Fruit fly (Drosophila melanogaster) whole organism, embryonic: Measurements from ENCODE around the gene Best3.

ENCODE experiments used
- Adf1 ChIP-seq: fragments of 200-800 bp; sonication (Bioruptor generic); IDR thresholded peaks from 2 replicates; pipeline ENCODE4 v1.3.6; 2022; ENCODE audit warnings: missing biosample characterization, missing genetic modification characterization
- Bgb ChIP-seq: fragments of 200-800 bp; sonication (Bioruptor generic); IDR thresholded peaks from 2 replicates; pipeline ENCODE4 v1.3.6; 2022; ENCODE audit warnings: missing biosample characterization, missing genetic modification characterization; ENCODE audit not compliant: partially characterized antibody
- CG10321 ChIP-seq: fragments of 200-800 bp; sonication (Bioruptor generic); IDR thresholded peaks from 2 replicates; pipeline ENCODE4 v1.3.6; 2022; ENCODE audit warnings: missing biosample characterization, missing genetic modification characterization
- CG10543 ChIP-seq: fragments of 200-800 bp; sonication (Bioruptor generic); optimal IDR thresholded peaks from 3 replicates; lab custom pipeline; 2017; ENCODE audit warnings: missing biosample characterization, mild to moderate bottlenecking, missing genetic modification characterization, moderate library complexity
- CG10959 ChIP-seq: fragments of 200-800 bp; sonication (Bioruptor generic); IDR thresholded peaks from 2 replicates; pipeline ENCODE4 v1.3.6; 2022; ENCODE audit warnings: missing biosample characterization, missing genetic modification characterization
- CG11504 ChIP-seq: fragments of 200-800 bp; sonication (Bioruptor generic); optimal IDR thresholded peaks from 3 replicates; lab custom pipeline; 2019; ENCODE audit warnings: missing biosample characterization, mild to moderate bottlenecking, missing genetic modification characterization, moderate library complexity
- CG11696 ChIP-seq: fragments of 200-800 bp; sonication (Bioruptor generic); IDR thresholded peaks from 2 replicates; pipeline ENCODE4 v1.3.6; 2022; ENCODE audit warnings: missing biosample characterization, missing genetic modification characterization
- CG14710 ChIP-seq: fragments of 200-800 bp; sonication (Bioruptor generic); optimal IDR thresholded peaks from 3 replicates; lab custom pipeline; 2019; ENCODE audit warnings: missing biosample characterization, mild to moderate bottlenecking, missing genetic modification characterization, moderate library complexity
- CG15479 ChIP-seq: fragments of 200-800 bp; sonication (Bioruptor generic); optimal IDR thresholded peaks from 3 replicates; lab custom pipeline; 2019; ENCODE audit warnings: missing biosample characterization, mild to moderate bottlenecking, missing genetic modification characterization, moderate library complexity
- CG16815 ChIP-seq: fragments of 200-800 bp; sonication (Bioruptor generic); optimal IDR thresholded peaks from 3 replicates; lab custom pipeline; 2017; ENCODE audit warnings: missing biosample characterization, mild to moderate bottlenecking, missing genetic modification characterization
- CG1832 ChIP-seq: fragments of 200-800 bp; sonication (Bioruptor generic); optimal IDR thresholded peaks from 2 replicates; lab custom pipeline; 2017; ENCODE audit warnings: missing biosample characterization, mild to moderate bottlenecking, missing genetic modification characterization, inconsistent platforms
- CG30403 ChIP-seq: fragments of 200-800 bp; sonication (Bioruptor generic); optimal IDR thresholded peaks from 3 replicates; lab custom pipeline; 2016; ENCODE audit warnings: missing biosample characterization, missing genetic modification characterization
- CG3065 ChIP-seq: fragments of 200-800 bp; sonication (Bioruptor generic); optimal IDR thresholded peaks from 2 replicates; lab custom pipeline; 2016; ENCODE audit warnings: missing biosample characterization, missing genetic modification characterization
- CG31224 ChIP-seq: fragments of 200-800 bp; sonication (Bioruptor generic); IDR thresholded peaks from 2 replicates; pipeline ENCODE4 v1.3.6; 2022; ENCODE audit warnings: missing biosample characterization, missing genetic modification characterization
- CG4360 ChIP-seq: fragments of 200-800 bp; sonication (Bioruptor generic); IDR thresholded peaks from 2 replicates; pipeline ENCODE4 v1.3.6; 2022; ENCODE audit warnings: missing biosample characterization, missing genetic modification characterization
- CG4617 ChIP-seq: fragments of 200-800 bp; sonication (Bioruptor generic); optimal IDR thresholded peaks from 3 replicates; lab custom pipeline; 2016; ENCODE audit warnings: missing biosample characterization, missing genetic modification characterization, borderline replicate concordance
- CG4730 ChIP-seq: fragments of 200-800 bp; sonication (Bioruptor generic); IDR thresholded peaks from 2 replicates; pipeline ENCODE4 v1.3.6; 2022; ENCODE audit warnings: missing biosample characterization, missing genetic modification characterization
- CG9876 ChIP-seq: fragments of 200-800 bp; sonication (Bioruptor generic); optimal IDR thresholded peaks from 2 replicates; lab custom pipeline; 2016; ENCODE audit warnings: missing biosample characterization, missing genetic modification characterization
- CoRest ChIP-seq: fragments of 200-800 bp; sonication (Bioruptor generic); optimal IDR thresholded peaks from 3 replicates; lab custom pipeline; 2018; ENCODE audit warnings: missing biosample characterization, mild to moderate bottlenecking, missing genetic modification characterization, moderate library complexity
- Hr51 ChIP-seq, 2 experiments: fragments of 200-800 bp; sonication (Bioruptor generic); optimal IDR thresholded peaks; 2 replicates in 1 of 2; 3 replicates in 1 of 2; lab custom pipeline; 2016 to 2018; ENCODE audit warnings: missing biosample characterization in 2 of 2, missing genetic modification characterization in 2 of 2, mild to moderate bottlenecking in 1 of 2, moderate library complexity in 1 of 2
- Mad ChIP-seq: fragments of 200-800 bp; sonication (Bioruptor generic); optimal IDR thresholded peaks from 2 replicates; lab custom pipeline; 2016; ENCODE audit warnings: missing biosample characterization, missing genetic modification characterization
- NfI ChIP-seq: fragments of 200-800 bp; sonication (Bioruptor generic); optimal IDR thresholded peaks from 3 replicates; lab custom pipeline; 2018; ENCODE audit warnings: missing biosample characterization, mild to moderate bottlenecking, missing genetic modification characterization, moderate library complexity
- Ravus ChIP-seq: fragments of 200-800 bp; sonication (Bioruptor generic); IDR thresholded peaks from 2 replicates; pipeline ENCODE4 v1.3.6; 2022; ENCODE audit warnings: missing biosample characterization, missing genetic modification characterization
- Sox100B ChIP-seq: fragments of 200-800 bp; sonication (Bioruptor generic); optimal IDR thresholded peaks from 3 replicates; lab custom pipeline; 2018; ENCODE audit warnings: missing biosample characterization, mild to moderate bottlenecking, missing genetic modification characterization
- Sox102F ChIP-seq: fragments of 200-800 bp; sonication (Bioruptor generic); optimal IDR thresholded peaks from 2 replicates; lab custom pipeline; 2018; ENCODE audit warnings: missing biosample characterization, mild to moderate bottlenecking, missing genetic modification characterization, moderate library complexity
- Ssrp ChIP-seq: fragments of 200-800 bp; sonication (Bioruptor generic); optimal IDR thresholded peaks from 2 replicates; lab custom pipeline; 2018; ENCODE audit warnings: missing biosample characterization, mild to moderate bottlenecking, missing genetic modification characterization, moderate library complexity
- br ChIP-seq: fragments of >200 bp; optimal IDR thresholded peaks from 2 replicates; lab custom pipeline; 2017
- crol ChIP-seq: fragments of 200-800 bp; sonication (Bioruptor generic); IDR thresholded peaks from 2 replicates; pipeline ENCODE4 v1.3.6; 2022; ENCODE audit warnings: missing biosample characterization, missing genetic modification characterization
- dmrt11E ChIP-seq: fragments of 200-800 bp; sonication (Bioruptor generic); optimal IDR thresholded peaks from 3 replicates; lab custom pipeline; 2018; ENCODE audit warnings: missing biosample characterization, mild to moderate bottlenecking, missing genetic modification characterization, moderate library complexity
- ems ChIP-seq: fragments of 200-800 bp; sonication (Bioruptor generic); optimal IDR thresholded peaks from 3 replicates; lab custom pipeline; 2016; ENCODE audit warnings: missing biosample characterization, missing genetic modification characterization
- exex ChIP-seq: fragments of 200-800 bp; sonication (Bioruptor generic); optimal IDR thresholded peaks from 4 replicates; lab custom pipeline; 2018; ENCODE audit warnings: missing biosample characterization, mild to moderate bottlenecking, missing genetic modification characterization, moderate library complexity
- fru ChIP-seq: fragments of >200 bp; optimal IDR thresholded peaks from 2 replicates; lab custom pipeline; 2017
- grau ChIP-seq: fragments of 200-800 bp; optimal IDR thresholded peaks from 3 replicates; lab custom pipeline; 2019; ENCODE audit warnings: missing biosample characterization, mild to moderate bottlenecking, missing genetic modification characterization, moderate library complexity
- grn ChIP-seq: fragments of 200-800 bp; sonication (Bioruptor generic); optimal IDR thresholded peaks from 3 replicates; lab custom pipeline; 2017; ENCODE audit warnings: missing biosample characterization, missing genetic modification characterization
- kni ChIP-seq: fragments of 200-800 bp; sonication (Bioruptor generic); optimal IDR thresholded peaks from 3 replicates; lab custom pipeline; 2017; ENCODE audit warnings: mild to moderate bottlenecking, missing biosample characterization, missing genetic modification reagents, missing genetic modification characterization
- maf-S ChIP-seq: fragments of 200-800 bp; sonication (Bioruptor generic); optimal IDR thresholded peaks from 2 replicates; lab custom pipeline; 2016; ENCODE audit warnings: missing biosample characterization, missing genetic modification characterization
- pfk ChIP-seq: fragments of 200-800 bp; sonication (Bioruptor generic); optimal IDR thresholded peaks from 2 replicates; lab custom pipeline; 2018; ENCODE audit warnings: missing biosample characterization, mild to moderate bottlenecking, missing genetic modification characterization, moderate library complexity
- shn ChIP-seq: fragments of 200-800 bp; sonication (Bioruptor generic); optimal IDR thresholded peaks from 3 replicates; lab custom pipeline; 2016; ENCODE audit warnings: missing biosample characterization, missing genetic modification characterization
- so ChIP-seq: fragments of 200-800 bp; sonication (Bioruptor generic); IDR thresholded peaks from 3 replicates; pipeline ENCODE4 v1.3.6; 2022; ENCODE audit warnings: missing biosample characterization, missing genetic modification characterization
- ttk ChIP-seq: fragments of 200-800 bp; sonication (Bioruptor generic); IDR thresholded peaks from 2 replicates; pipeline ENCODE4 v2.1.2; 2022; ENCODE audit warnings: missing biosample characterization, missing genetic modification characterization
- tup ChIP-seq: fragments of 200-800 bp; sonication (Bioruptor generic); optimal IDR thresholded peaks from 2 replicates; lab custom pipeline; 2016; ENCODE audit warnings: missing biosample characterization, mild to moderate bottlenecking, missing genetic modification characterization, moderate library complexity
- vvl ChIP-seq: fragments of 200-800 bp; sonication (Bioruptor generic); IDR thresholded peaks from 2 replicates; pipeline ENCODE4 v1.3.6; 2022; ENCODE audit warnings: missing biosample characterization, missing genetic modification characterization

Best3 gene

DNA sequence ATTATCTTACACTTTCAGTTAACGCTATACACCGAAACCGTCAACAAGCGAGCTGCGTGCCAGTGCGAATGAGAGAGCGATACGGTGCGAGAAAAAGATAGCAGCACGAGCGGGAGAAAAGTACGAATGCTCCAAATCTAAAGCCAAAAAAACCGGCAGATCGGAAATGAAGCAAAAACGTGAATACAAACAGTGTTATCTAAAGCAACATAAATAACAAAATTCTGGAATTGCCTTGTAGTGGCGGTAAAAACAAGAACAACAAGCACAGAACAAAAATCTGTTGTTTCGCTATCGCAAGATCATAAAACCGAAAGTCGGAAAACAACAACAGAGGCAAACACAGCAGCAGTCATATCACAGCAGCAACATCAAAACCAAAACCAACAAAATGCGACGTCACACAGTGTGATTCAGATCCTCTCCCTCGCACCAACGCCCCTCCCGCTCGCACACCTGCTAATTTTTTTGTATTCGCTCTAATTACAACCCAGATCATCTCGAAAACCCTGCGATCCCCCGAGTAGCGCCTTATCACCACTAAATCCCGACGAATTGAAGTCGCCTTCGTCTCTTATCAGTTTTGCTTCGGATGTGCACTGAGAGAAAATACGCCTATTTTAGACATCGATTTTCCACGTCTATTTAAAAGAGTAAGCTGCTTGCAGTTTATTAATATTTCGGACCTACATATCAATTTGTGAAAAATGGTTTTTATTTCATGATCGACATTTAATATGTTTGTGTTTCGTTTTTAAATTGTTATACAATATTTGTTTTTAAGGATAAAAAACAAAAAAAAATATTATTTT lies 1.8 kb upstream of the Best3 start, which contains the start of gene CG7255 (continued):
- TF ChIP-seq Ravus (GFP tag; lab: Robert Waterston, UW) (no peak), CoRest (peak; percentile 33), grau (tag; lab: Kevin White, UChicago) (peak; percentile 9), crol (GFP tag; lab: Robert Waterston, UW) (peak; percentile 80), br (no peak), CG15479 (GFP tag; lab: Kevin White, UChicago) (peak; percentile 85), shn (GFP tag; lab: Kevin White, UChicago) (peak; percentile 45), dmrt11E (tag; lab: Kevin White, UChicago) (peak; percentile 46), NfI (GFP tag; lab: Kevin White, UChicago) (no peak), pfk (GFP tag; lab: Kevin White, UChicago) (no peak), CG9876 (GFP tag; lab: Kevin White, UChicago) (no peak), Sox100B (peak; percentile 3), CG11696 (GFP tag; lab: Robert Waterston, UW) (no peak), kni (GFP tag; lab: Kevin White, UChicago) (peak; percentile 6), CG31224 (peak; percentile 9; the same call in 1 of the 2 replicates), Adf1 (GFP tag; lab: Robert Waterston, UW) (no peak), CG30403 (peak; percentile 29), CG3065 (GFP tag; lab: Kevin White, UChicago) (no peak), Mad (GFP tag; lab: Kevin White, UChicago) (no peak), CG16815 (GFP tag; lab: Kevin White, UChicago) (no peak), CG4360 (GFP tag; lab: Robert Waterston, UW) (peak; percentile 71), vvl (GFP tag; lab: Robert Waterston, UW) (no peak; the same call in 1 of the 2 replicates), tup (GFP tag; lab: Kevin White, UChicago) (no peak), Hr51 (GFP tag; optimal IDR thresholded peaks at IDR 0.05; lab: Kevin White, UChicago) (peak in 1 of 2 experiments; percentile 18), ems (GFP tag; lab: Kevin White, UChicago) (no peak), ttk (0 out of 2 replicates have a peak, but pooled peaks have one; percentile 24), CG10543 (GFP tag; lab: Kevin White, UChicago) (peak; percentile 11), CG4617 (GFP tag; lab: Kevin White, UChicago) (no peak), CG14710 (tag; lab: Kevin White, UChicago) (no peak), CG1832 (GFP tag; lab: Kevin White, UChicago) (peak; percentile 47), CG10321 (0 out of 2 replicates have a peak, but pooled peaks have one; percentile 20), exex (peak; percentile 90), fru (no peak), CG11504 (tag; lab: Kevin White, UChicago) (peak; percentile 41), Sox102F (peak; percentile 19)

DNA sequence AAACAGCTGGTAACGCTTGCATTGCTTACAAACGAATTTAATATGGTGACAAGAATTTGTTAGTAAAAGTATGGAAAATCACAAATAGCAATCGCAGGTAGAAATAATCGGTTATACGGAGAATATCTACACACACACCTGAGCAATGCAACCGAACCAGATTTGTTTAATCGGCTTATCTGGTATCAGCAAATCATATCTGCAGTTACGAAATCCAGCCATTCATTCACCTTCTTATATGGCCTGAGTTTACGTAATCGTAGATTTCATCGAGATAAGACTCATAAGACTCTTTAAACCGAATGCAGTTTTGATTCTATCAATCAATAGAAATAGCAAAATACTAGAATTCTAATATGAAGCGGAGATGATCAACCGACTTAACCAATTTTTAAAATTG lies 1.0 kb upstream of the Best3 start:
- no peak for TF ChIP-seq maf-S (GFP tag; lab: Kevin White, UChicago)
- peak; percentile 80 for TF ChIP-seq grn (GFP tag; lab: Kevin White, UChicago)

DNA sequence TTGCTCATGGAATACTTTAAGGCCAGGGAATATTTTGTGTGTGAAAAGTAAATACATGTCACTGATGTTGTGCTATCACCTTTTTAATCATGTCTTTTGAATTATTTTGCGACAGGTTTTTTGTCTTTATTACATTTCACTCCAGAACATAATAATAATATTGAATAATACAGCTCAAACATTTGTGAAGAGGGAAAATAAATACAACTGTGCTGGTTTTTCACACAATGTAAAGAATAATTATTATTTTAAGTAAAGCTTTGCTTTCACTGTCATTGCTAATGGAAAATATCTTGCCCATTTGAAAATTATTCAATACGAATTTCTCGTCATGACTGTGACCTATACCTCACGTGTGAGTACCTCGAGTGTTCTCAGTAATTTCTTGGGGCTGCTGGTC lies 3.9 kb downstream of the Best3 start, which contains the start of gene Best4:
Gene Best4 (plus strand): TSS at position 301 of the 400 bp plus-strand sequence.
- no peak for TF ChIP-seq Ssrp (tag; lab: Kevin White, UChicago)
- no peak for TF ChIP-seq CG10959
- no peak for TF ChIP-seq CG4730 (GFP tag; lab: Robert Waterston, UW)
- TF ChIP-seq Bgb (GFP tag; lab: Robert Waterston, UW), result no peak
- TF ChIP-seq so, result no peak
